Worm (Caenorhabditis elegans) whole organism, L2 larva: Measurements from ENCODE around the gene Y57A10A.13.

ENCODE experiments used
- ceh-16 ChIP-seq: fragments of 150-350 bp; optimal IDR thresholded peaks from 2 replicates; lab custom pipeline; 2014; ENCODE audit warnings: missing biosample characterization, missing genetic modification characterization
- mab-5 ChIP-seq: fragments of 150-350 bp; optimal IDR thresholded peaks from 2 replicates; lab custom pipeline; 2014; ENCODE audit warnings: missing biosample characterization, missing genetic modification characterization
- nhr-11 ChIP-seq: fragments of 150-350 bp; optimal IDR thresholded peaks from 2 replicates; lab custom pipeline; 2014; ENCODE audit warnings: missing biosample characterization, missing genetic modification characterization

ce11 chrII:12189193-12189592 is 4.5 kb upstream of the Y57A10A.13 start:
- TF ChIP-seq ceh-16 (tag; lab: Kevin White, UChicago) = no peak
- TF ChIP-seq nhr-11 (tag; lab: Kevin White, UChicago) = no peak
- TF ChIP-seq mab-5 (tag; lab: Kevin White, UChicago) = no peak
